Worm (Caenorhabditis elegans): ENCODE data around the gene F39B3.3.

F39B3.3 gene

DNA sequence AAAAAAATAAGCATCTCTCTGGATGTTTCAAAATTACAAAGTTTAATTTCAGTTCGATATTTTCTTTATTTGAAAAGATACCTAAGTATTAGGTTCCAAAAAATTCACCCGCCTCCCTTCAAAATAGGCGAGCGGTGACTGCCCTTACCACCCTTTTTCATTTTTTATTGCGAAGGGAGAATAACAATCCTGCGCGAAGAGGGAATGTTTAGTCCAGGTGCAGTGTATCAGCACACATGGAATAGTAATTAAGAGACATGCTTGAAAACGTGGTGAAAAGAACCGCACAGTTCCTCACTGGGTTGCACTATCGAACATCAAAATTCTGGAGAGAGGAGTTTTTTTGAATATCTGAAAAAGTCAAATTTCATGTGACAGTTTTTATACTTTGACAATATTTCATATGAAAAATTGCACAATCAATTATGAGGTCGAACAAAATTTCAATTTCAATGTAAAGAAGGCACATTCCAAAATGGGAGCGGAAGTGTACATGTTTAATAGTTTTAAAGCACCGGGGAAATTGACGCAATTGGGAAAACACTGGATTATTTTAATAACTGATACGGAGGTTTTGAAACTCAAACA, 34.5 kb downstream of the F39B3.3 start:
- TF ChIP-seq madf-3 (GFP tag; IDR thresholded peaks at IDR 0.05) (0 out of 2 replicates have a peak, but pooled peaks have one; percentile 56), hmg-20 (GFP tag; IDR thresholded peaks at IDR 0.05) (peak; percentile 92), ceh-27 (GFP tag; optimal IDR thresholded peaks at IDR 0.05) (peak; percentile 85), dpff-1 (tag; optimal IDR thresholded peaks at IDR 0.05) (no peak), let-607 (tag; optimal IDR thresholded peaks at IDR 0.05) (peak; percentile 13 to 79), cebp-1 (GFP tag; IDR thresholded peaks at IDR 0.05) (peak; percentile 60; the same call in 1 of the 2 replicates), cebp-1 (tag; optimal IDR thresholded peaks at IDR 0.05) (peak; percentile 84), fkh-3 (tag; optimal IDR thresholded peaks at IDR 0.05) (no peak), C06A6.2 (GFP tag; conservative IDR thresholded peaks at IDR 0.05) (peak; percentile 91), ceh-100 (GFP tag; IDR thresholded peaks at IDR 0.05) (peak; percentile 70), hmg-1.2 (GFP tag; IDR thresholded peaks at IDR 0.05) (peak; percentile 81), F57A8.1 (GFP tag; optimal IDR thresholded peaks at IDR 0.05) (no peak), mes-4 (tag; optimal IDR thresholded peaks at IDR 0.05) (no peak), T07F8.4 (tag; optimal IDR thresholded peaks at IDR 0.05) (peak; percentile 8), snpc-1.3 (tag; optimal IDR thresholded peaks at IDR 0.05; ENCODE audit: insufficient read depth) (no peak), snpc-4 (GFP tag; optimal IDR thresholded peaks at IDR 0.05) (no peak), snpc-4 (tag; optimal IDR thresholded peaks at IDR 0.05) (peak in 2 of 4 experiments; percentile 63 to 76), ztf-28 (GFP tag; IDR thresholded peaks at IDR 0.05) (no peak), Y53G8AR.9 (GFP tag; conservative IDR thresholded peaks at IDR 0.05) (peak; percentile 96), lin-26 (GFP tag; IDR thresholded peaks at IDR 0.05) (peak; percentile 70), tlf-1 (GFP tag; optimal IDR thresholded peaks at IDR 0.05) (peak; percentile 87), egl-18 (GFP tag; IDR thresholded peaks at IDR 0.05) (peak; percentile 90), madf-8 (GFP tag; conservative IDR thresholded peaks at IDR 0.05) (no peak), atf-7 (tag; optimal IDR thresholded peaks at IDR 0.05) (peak; percentile 76), sdz-38 (tag; optimal IDR thresholded peaks at IDR 0.05) (no peak), F49E8.2 (tag; optimal IDR thresholded peaks at IDR 0.05; ENCODE audit: insufficient read depth) (no peak), unc-62 (GFP tag; optimal IDR thresholded peaks at IDR 0.05) (no peak), Y95B8A.8 (GFP tag; IDR thresholded peaks at IDR 0.05) (peak; percentile 44; the same call in 1 of the 2 replicates), lin-54 (GFP tag; optimal IDR thresholded peaks at IDR 0.05) (no peak), nfya-1 (tag; optimal IDR thresholded peaks at IDR 0.05; ENCODE audit: borderline replicate concordance, insufficient read depth) (no peak), sea-2 (GFP tag; IDR thresholded peaks at IDR 0.05) (no peak), zim-3 (tag; optimal IDR thresholded peaks at IDR 0.05) (no peak), attf-5 (GFP tag; optimal IDR thresholded peaks at IDR 0.05) (no peak), hlh-26 (GFP tag; conservative IDR thresholded peaks at IDR 0.05) (no peak), sptf-2 (GFP tag; optimal IDR thresholded peaks at IDR 0.05) (no peak), Y53F4B.3 (GFP tag; IDR thresholded peaks at IDR 0.05) (no peak), B0035.1 (tag; optimal IDR thresholded peaks at IDR 0.05) (peak; percentile 77), lag-1 (GFP tag; IDR thresholded peaks at IDR 0.05) (0 out of 2 replicates have a peak, but pooled peaks have one; percentile 77), F57C9.4 (tag; optimal IDR thresholded peaks at IDR 0.05) (no peak), B0336.3 (GFP tag; IDR thresholded peaks at IDR 0.05) (peak; percentile 89), madf-6 (GFP tag; IDR thresholded peaks at IDR 0.05) (no peak), ztf-22 (GFP tag; optimal IDR thresholded peaks at IDR 0.05) (no peak), attf-3 (GFP tag; conservative IDR thresholded peaks at IDR 0.05) (peak; percentile 47; the same call in 1 of the 2 replicates), him-1 (tag; optimal IDR thresholded peaks at IDR 0.05) (no peak), akir-1 (GFP tag; optimal IDR thresholded peaks at IDR 0.05) (no peak), repo-1 (tag; optimal IDR thresholded peaks at IDR 0.05) (peak; percentile 81), K12H6.12 (tag; optimal IDR thresholded peaks at IDR 0.05) (peak; percentile 74), tbx-9 (tag; optimal IDR thresholded peaks at IDR 0.05; ENCODE audit: borderline replicate concordance) (no peak)
